Worm (Caenorhabditis elegans) whole organism, early embryonic: ENCODE data around the gene C17C3.5.

ENCODE experiments used
- B0310.2 ChIP-seq: sonication (generic microtip); optimal IDR thresholded peaks from 2 replicates; lab custom pipeline; 2016; ENCODE audit warnings: mild to moderate bottlenecking, missing genetic modification characterization, missing compliant biosample characterization
- F13C5.2 ChIP-seq: sonication (generic microtip); optimal IDR thresholded peaks from 2 replicates; lab custom pipeline; 2017; ENCODE audit warnings: mild to moderate bottlenecking, missing genetic modification characterization, inconsistent platforms, missing compliant biosample characterization
- aly-1 ChIP-seq: sonication (generic microtip); optimal IDR thresholded peaks from 2 replicates; lab custom pipeline; 2016; ENCODE audit warnings: missing genetic modification characterization, missing compliant biosample characterization
- ama-1 ChIP-seq: fragments of 150-350 bp; optimal IDR thresholded peaks from 2 replicates; lab custom pipeline; 2014
- ceh-13 ChIP-seq: fragments of 200-800 bp; sonication (Bioruptor generic); optimal IDR thresholded peaks from 2 replicates; lab custom pipeline; 2018; ENCODE audit warnings: mild to moderate bottlenecking, missing genetic modification characterization, missing compliant biosample characterization
- ceh-36 ChIP-seq: sonication (generic microtip); optimal IDR thresholded peaks from 2 replicates; lab custom pipeline; 2016; ENCODE audit warnings: missing genetic modification characterization, inconsistent platforms, missing compliant biosample characterization
- ets-7 ChIP-seq: sonication (generic microtip); optimal IDR thresholded peaks from 2 replicates; lab custom pipeline; 2016; ENCODE audit warnings: missing genotype, missing genetic modification characterization, missing compliant biosample characterization
- flt-1 ChIP-seq: fragments of 200-800 bp; sonication (Bioruptor generic); IDR thresholded peaks from 2 replicates; pipeline ENCODE4 v1.3.6; 2022; ENCODE audit warnings: missing genetic modification characterization, missing compliant biosample characterization
- hmbx-1 ChIP-seq: sonication (generic microtip); optimal IDR thresholded peaks from 2 replicates; lab custom pipeline; 2016; ENCODE audit warnings: mild to moderate bottlenecking, missing genetic modification characterization, missing compliant biosample characterization
- hmg-4 ChIP-seq: fragments of 200-800 bp; sonication (Bioruptor generic); optimal IDR thresholded peaks from 2 replicates; lab custom pipeline; 2018; ENCODE audit warnings: mild to moderate bottlenecking, missing genetic modification characterization, missing compliant biosample characterization
- hnd-1 ChIP-seq: sonication (generic microtip); optimal IDR thresholded peaks from 2 replicates; lab custom pipeline; 2016; ENCODE audit warnings: missing genetic modification characterization, missing compliant biosample characterization
- pes-1 ChIP-seq: fragments of 200-800 bp; sonication (Bioruptor generic); IDR thresholded peaks from 2 replicates; pipeline ENCODE4 v1.3.6; 2022; ENCODE audit warnings: missing genetic modification reagents, missing genetic modification characterization, missing compliant biosample characterization
- scrt-1 ChIP-seq: fragments of 200-800 bp; sonication (Bioruptor generic); IDR thresholded peaks from 2 replicates; pipeline ENCODE4 v1.3.6; 2022; ENCODE audit warnings: missing genetic modification characterization, missing compliant biosample characterization
- sea-1 ChIP-seq: fragments of 200-800 bp; sonication (Bioruptor generic); conservative IDR thresholded peaks from 2 replicates; pipeline ENCODE4 v1.3.6; 2022; ENCODE audit warnings: missing genetic modification characterization, missing compliant biosample characterization
- tbx-11 ChIP-seq: fragments of 200-800 bp; sonication (Bioruptor generic); IDR thresholded peaks from 2 replicates; pipeline ENCODE4 v1.3.6; 2022; ENCODE audit warnings: missing genetic modification characterization, missing compliant biosample characterization
- tbx-37 ChIP-seq: fragments of 200-800 bp; sonication (Bioruptor generic); conservative IDR thresholded peaks from 2 replicates; pipeline ENCODE4 v1.3.6; 2022; ENCODE audit warnings: missing genetic modification reagents, missing genetic modification characterization, missing compliant biosample characterization
- tra-4 ChIP-seq: sonication (generic microtip); optimal IDR thresholded peaks from 2 replicates; lab custom pipeline; 2017; ENCODE audit warnings: missing genetic modification characterization, missing compliant biosample characterization

C17C3.5 gene

DNA sequence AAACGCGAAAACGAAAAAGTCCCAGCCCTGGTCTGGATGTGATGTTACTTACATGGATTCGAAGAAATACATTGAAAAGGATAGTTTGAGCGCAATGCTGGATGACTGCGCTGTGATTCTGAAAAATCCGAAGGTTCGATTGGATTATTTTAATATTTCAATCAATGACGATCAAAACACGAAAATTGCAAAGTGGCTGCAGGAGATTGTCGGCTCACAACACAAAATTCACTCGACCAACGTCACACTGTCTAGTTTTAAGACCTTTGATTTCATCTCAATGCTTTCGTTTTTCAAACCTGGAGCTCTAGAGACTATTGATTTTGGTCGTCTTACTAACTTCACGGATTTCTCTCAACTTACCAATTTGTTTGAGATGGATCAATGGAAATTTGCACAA lies at the start of gene C17C3.5:
Gene C17C3.5, plus strand, starts transcription at position 301 of the 400 bp plus-strand sequence.
- no peak for TF ChIP-seq hmg-4 (GFP tag; lab: Kevin White, UChicago)
- TF ChIP-seq ceh-13 (GFP tag; lab: Kevin White, UChicago): no peak
- TF ChIP-seq pes-1: no peak
- no peak for TF ChIP-seq sea-1 (GFP tag; lab: Robert Waterston, UW)
- TF ChIP-seq flt-1 (GFP tag; lab: Robert Waterston, UW): no peak
- TF ChIP-seq scrt-1 (GFP tag; lab: Robert Waterston, UW): no peak
- TF ChIP-seq B0310.2 (tag; lab: Kevin White, UChicago): no peak
- TF ChIP-seq tbx-11: no peak

DNA sequence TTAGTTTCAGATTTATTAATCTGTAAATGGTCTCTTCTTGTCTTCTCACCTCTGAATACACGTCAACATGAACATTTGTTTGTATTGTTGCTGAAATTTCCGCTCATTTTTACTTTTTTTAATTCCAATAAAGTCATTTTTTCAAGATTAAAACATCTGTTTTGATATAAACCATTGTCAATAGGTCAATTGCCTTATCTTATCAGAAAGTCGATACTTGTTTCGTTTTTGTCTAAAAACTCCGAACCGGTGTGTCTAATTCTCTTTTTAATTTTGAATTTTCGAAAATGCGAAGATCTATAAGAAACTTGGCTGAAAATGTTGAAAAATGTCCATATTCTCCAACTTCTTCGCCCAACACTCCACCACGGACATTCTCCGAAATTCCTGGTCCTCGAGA lies 47.9 kb upstream of the C17C3.5 start, which contains the start of gene cyp-44A1:
Gene cyp-44A1, plus strand, starts transcription at position 285 of the 400 bp plus-strand sequence.
- TF ChIP-seq F13C5.2 (tag; lab: Kevin White, UChicago) (no peak), flt-1 (GFP tag; lab: Robert Waterston, UW) (no peak), hnd-1 (tag; lab: Kevin White, UChicago) (no peak), tbx-11 (no peak), aly-1 (tag; lab: Kevin White, UChicago) (no peak), hmbx-1 (tag; lab: Kevin White, UChicago) (no peak), tbx-37 (GFP tag; lab: Robert Waterston, UW) (no peak), B0310.2 (tag; lab: Kevin White, UChicago) (no peak), ets-7 (no peak), sea-1 (GFP tag; lab: Robert Waterston, UW) (no peak), ceh-13 (GFP tag; lab: Kevin White, UChicago) (no peak)

ce11 chrII:5505820-5506287 lies 45.8 kb upstream of the C17C3.5 start, which contains the start of gene npp-24:
TSS of gene npp-24 (plus strand) at chrII:5505870.
- TF ChIP-seq F13C5.2 (tag; lab: Kevin White, UChicago) (no peak), tbx-11 (no peak), sea-1 (GFP tag; lab: Robert Waterston, UW) (no peak), aly-1 (tag; lab: Kevin White, UChicago) (no peak), scrt-1 (GFP tag; lab: Robert Waterston, UW) (no peak), pes-1 (no peak), tbx-37 (GFP tag; lab: Robert Waterston, UW) (no peak), hnd-1 (tag; lab: Kevin White, UChicago) (no peak), flt-1 (GFP tag; lab: Robert Waterston, UW) (no peak), ets-7 (no peak), B0310.2 (tag; lab: Kevin White, UChicago) (no peak), tra-4 (tag; lab: Kevin White, UChicago) (no peak), ceh-13 (GFP tag; lab: Kevin White, UChicago) (no peak), hmg-4 (GFP tag; lab: Kevin White, UChicago) (no peak), ama-1 (no peak), ceh-36 (tag; lab: Kevin White, UChicago) (no peak), hmbx-1 (tag; lab: Kevin White, UChicago) (no peak)

- TF ChIP-seq B0310.2 (tag; lab: Kevin White, UChicago) (no peak), tra-4 (tag; lab: Kevin White, UChicago) (no peak), ceh-13 (GFP tag; lab: Kevin White, UChicago) (no peak), hmg-4 (GFP tag; lab: Kevin White, UChicago) (no peak), aly-1 (tag; lab: Kevin White, UChicago) (no peak), sea-1 (GFP tag; lab: Robert Waterston, UW) (no peak), F13C5.2 (tag; lab: Kevin White, UChicago) (no peak), ets-7 (no peak), tbx-37 (GFP tag; lab: Robert Waterston, UW) (no peak), ama-1 (no peak), hnd-1 (tag; lab: Kevin White, UChicago) (no peak)
Measured at ce11 chrII:5511417-5512353, 39.9 kb upstream of the C17C3.5 start.

- TF ChIP-seq hnd-1 (tag; lab: Kevin White, UChicago) (no peak), tra-4 (tag; lab: Kevin White, UChicago) (no peak), scrt-1 (GFP tag; lab: Robert Waterston, UW) (no peak), ceh-36 (tag; lab: Kevin White, UChicago) (no peak), pes-1 (no peak), aly-1 (tag; lab: Kevin White, UChicago) (no peak), flt-1 (GFP tag; lab: Robert Waterston, UW) (no peak), F13C5.2 (tag; lab: Kevin White, UChicago) (no peak), ama-1 (no peak), hmbx-1 (tag; lab: Kevin White, UChicago) (no peak), ets-7 (no peak), tbx-37 (GFP tag; lab: Robert Waterston, UW) (no peak), B0310.2 (tag; lab: Kevin White, UChicago) (no peak), sea-1 (GFP tag; lab: Robert Waterston, UW) (no peak), tbx-11 (no peak), ceh-13 (GFP tag; lab: Kevin White, UChicago) (no peak)
Measured at ce11 chrII:5512473-5513097, 39.0 kb upstream of the C17C3.5 start.

DNA sequence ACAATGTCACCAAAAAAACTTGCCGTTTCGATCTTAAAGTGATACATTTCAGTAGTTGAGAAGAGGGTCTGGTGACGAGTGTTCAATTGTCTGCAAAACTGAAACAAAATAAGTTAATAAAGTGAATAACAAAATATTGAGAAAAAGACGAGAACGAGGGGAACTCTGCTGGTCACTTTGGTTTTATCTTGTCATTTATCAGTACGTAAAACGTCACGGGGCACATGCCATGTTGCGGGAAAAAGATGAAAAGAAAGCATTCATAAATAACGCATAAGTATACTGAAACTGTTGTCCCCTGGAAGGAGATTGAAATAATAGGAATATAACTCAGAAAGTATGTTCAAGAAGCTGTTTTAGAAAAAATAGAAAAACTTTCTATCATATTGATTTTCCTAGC lies 36.8 kb upstream of the C17C3.5 start, which contains the start of gene sahd-1:
Gene sahd-1, minus strand, starts transcription at position 100 of the 400 bp plus-strand sequence.
- TF ChIP-seq ceh-36 (tag; lab: Kevin White, UChicago) (no peak), ets-7 (no peak), tbx-11 (no peak), pes-1 (no peak), scrt-1 (GFP tag; lab: Robert Waterston, UW) (no peak), aly-1 (tag; lab: Kevin White, UChicago) (no peak), sea-1 (GFP tag; lab: Robert Waterston, UW) (no peak), B0310.2 (tag; lab: Kevin White, UChicago) (no peak), tbx-37 (GFP tag; lab: Robert Waterston, UW) (no peak), flt-1 (GFP tag; lab: Robert Waterston, UW) (no peak), hnd-1 (tag; lab: Kevin White, UChicago) (no peak), tra-4 (tag; lab: Kevin White, UChicago) (no peak), hmbx-1 (tag; lab: Kevin White, UChicago) (no peak), ceh-13 (GFP tag; lab: Kevin White, UChicago) (no peak), hmg-4 (GFP tag; lab: Kevin White, UChicago) (no peak), F13C5.2 (tag; lab: Kevin White, UChicago) (no peak), ama-1 (no peak)
